Fruit fly (Drosophila melanogaster) whole organism, embryonic: Measurements from ENCODE around the gene CG12096.

Experiments used
- CG1233 ChIP-seq: fragments of 200-800 bp; sonication (Bioruptor generic); optimal IDR thresholded peaks from 4 replicates; lab custom pipeline; 2018; ENCODE audit warnings: missing biosample characterization, mild to moderate bottlenecking, missing genetic modification characterization
- CG2129 ChIP-seq: fragments of 200-800 bp; sonication (Bioruptor generic); IDR thresholded peaks from 2 replicates; pipeline ENCODE4 v1.3.6; 2022; ENCODE audit warnings: missing biosample characterization, missing genetic modification characterization; ENCODE audit not compliant: partially characterized antibody
- CG33557 ChIP-seq: fragments of 200-800 bp; sonication (Bioruptor generic); optimal IDR thresholded peaks from 2 replicates; lab custom pipeline; 2019; ENCODE audit warnings: missing biosample characterization, mild to moderate bottlenecking, missing genetic modification characterization, moderate library complexity
- CG7928 ChIP-seq: fragments of 200-800 bp; sonication (Bioruptor generic); optimal IDR thresholded peaks from 2 replicates; lab custom pipeline; 2017; ENCODE audit warnings: missing biosample characterization, mild to moderate bottlenecking, missing genetic modification characterization
- CG8089 ChIP-seq: fragments of 200-800 bp; sonication (Bioruptor generic); optimal IDR thresholded peaks from 3 replicates; lab custom pipeline; 2016; ENCODE audit warnings: missing biosample characterization, missing genetic modification characterization
- NC2β ChIP-seq: fragments of 200-800 bp; sonication (Bioruptor generic); optimal IDR thresholded peaks from 2 replicates; lab custom pipeline; 2016; ENCODE audit warnings: missing biosample characterization, missing genetic modification characterization
- Sin3A ChIP-seq: fragments of >200 bp; optimal IDR thresholded peaks from 2 replicates; lab custom pipeline; 2018
- chn ChIP-seq: fragments of 200-800 bp; sonication (Bioruptor generic); optimal IDR thresholded peaks from 2 replicates; lab custom pipeline; 2016; ENCODE audit warnings: missing biosample characterization, missing genetic modification characterization
- h ChIP-seq: fragments of >200 bp; optimal IDR thresholded peaks from 2 replicates; lab custom pipeline; 2017
- lov ChIP-seq, 2 experiments: fragments of 200-800 bp in 1 of 2; fragments of >200 bp in 1 of 2; sonication (Bioruptor generic) in 1 of 2; IDR thresholded peaks in 1 of 2; optimal IDR thresholded peaks in 1 of 2; 2 replicates in 1 of 2; 3 replicates in 1 of 2; pipeline versions ENCODE4 v1.3.6 to Lab custom; 2017 to 2022; ENCODE audit warnings: missing biosample characterization in 1 of 2, missing genetic modification characterization in 1 of 2
- nerfin-2 ChIP-seq: fragments of 200-800 bp; sonication (Bioruptor generic); IDR thresholded peaks from 2 replicates; pipeline ENCODE4 v1.3.6; 2022; ENCODE audit warnings: missing biosample characterization, missing genetic modification characterization; ENCODE audit not compliant: partially characterized antibody
- stc ChIP-seq: fragments of 200-800 bp; sonication (Bioruptor generic); IDR thresholded peaks from 2 replicates; pipeline ENCODE4 v1.3.6; 2022; ENCODE audit warnings: missing biosample characterization, missing genetic modification characterization
- wek ChIP-seq: fragments of 200-800 bp; sonication (Bioruptor generic); optimal IDR thresholded peaks from 3 replicates; lab custom pipeline; 2018; ENCODE audit warnings: missing biosample characterization, mild to moderate bottlenecking, missing genetic modification characterization, moderate library complexity
- zen2 ChIP-seq: fragments of 200-800 bp; sonication (Bioruptor generic); IDR thresholded peaks from 3 replicates; pipeline ENCODE4 v1.3.6; 2022; ENCODE audit warnings: missing biosample characterization, missing genetic modification characterization; ENCODE audit not compliant: partially characterized antibody

dm6 chrX:13202162-13202561 lies 42.8 kb downstream of the CG12096 start, which contains the start of gene CG44437:
- TF ChIP-seq zen2: no peak
- no peak for TF ChIP-seq chn
- TF ChIP-seq h (lab: Kevin White, UChicago): no peak
- TF ChIP-seq lov (optimal IDR thresholded peaks at IDR 0.05; lab: Kevin White, UChicago): no peak
- TF ChIP-seq lov (GFP tag; IDR thresholded peaks at IDR 0.05; lab: Robert Waterston, UW): no peak
- no peak for TF ChIP-seq nerfin-2 (GFP tag; lab: Robert Waterston, UW)
- TF ChIP-seq NC2β: no peak
- TF ChIP-seq CG7928: no peak
- no peak for TF ChIP-seq wek (GFP tag; lab: Kevin White, UChicago)
- TF ChIP-seq CG2129 (GFP tag; lab: Robert Waterston, UW): no peak
- no peak for TF ChIP-seq CG1233 (GFP tag; lab: Kevin White, UChicago)
- no peak for TF ChIP-seq stc (GFP tag; lab: Robert Waterston, UW)
- no peak for TF ChIP-seq CG8089 (GFP tag; lab: Kevin White, UChicago)
- TF ChIP-seq CG33557 (GFP tag; lab: Kevin White, UChicago): no peak
- TF ChIP-seq Sin3A (lab: Kevin White, UChicago): no peak
